Worm (Caenorhabditis elegans) whole organism, L3 larva: ENCODE results near the gene srlf-36.

Experiments
- aly-2 ChIP-seq: fragments of 150-350 bp; optimal IDR thresholded peaks from 2 replicates; lab custom pipeline; 2014; ENCODE audit warnings: missing biosample characterization, missing genetic modification characterization
- eor-1 ChIP-seq, 2 experiments: fragments of 150-350 bp; optimal IDR thresholded peaks; 2 replicates each; lab custom pipeline; 2014 to 2018; ENCODE audit warnings: missing biosample characterization in 2 of 2, missing genetic modification characterization in 2 of 2
- pha-4 ChIP-seq: fragments of 150-350 bp; optimal IDR thresholded peaks from 2 replicates; lab custom pipeline; 2014; ENCODE audit warnings: missing biosample characterization, missing genetic modification reagents, missing genetic modification characterization

DNA sequence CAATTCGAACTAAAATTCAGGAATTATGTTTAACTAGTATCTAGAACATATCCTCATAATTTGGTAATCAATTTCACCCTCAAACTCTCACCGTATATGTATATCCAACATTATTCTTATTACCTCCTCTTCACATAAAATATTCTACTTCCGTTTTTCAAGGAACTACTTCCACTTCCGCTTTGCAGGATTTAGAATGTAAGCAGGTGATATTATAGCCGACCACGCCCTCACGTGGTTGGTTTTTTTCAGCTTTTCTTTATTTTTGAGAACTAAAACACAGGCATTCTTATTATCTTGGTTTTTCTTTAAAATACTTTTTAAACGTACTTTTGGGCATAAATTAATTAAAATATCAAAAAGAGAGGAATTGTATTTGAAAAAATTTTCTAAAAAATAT is 8.3 kb upstream of the srlf-36 start:
- TF ChIP-seq pha-4 (tag; lab: Kevin White, UChicago), result no peak
- no peak for TF ChIP-seq eor-1 (tag; optimal IDR thresholded peaks at IDR 0.05; lab: Kevin White, UChicago)
- TF ChIP-seq aly-2, result no peak
